Fruit fly (Drosophila melanogaster): ENCODE results near the gene CG44040.

DNA sequence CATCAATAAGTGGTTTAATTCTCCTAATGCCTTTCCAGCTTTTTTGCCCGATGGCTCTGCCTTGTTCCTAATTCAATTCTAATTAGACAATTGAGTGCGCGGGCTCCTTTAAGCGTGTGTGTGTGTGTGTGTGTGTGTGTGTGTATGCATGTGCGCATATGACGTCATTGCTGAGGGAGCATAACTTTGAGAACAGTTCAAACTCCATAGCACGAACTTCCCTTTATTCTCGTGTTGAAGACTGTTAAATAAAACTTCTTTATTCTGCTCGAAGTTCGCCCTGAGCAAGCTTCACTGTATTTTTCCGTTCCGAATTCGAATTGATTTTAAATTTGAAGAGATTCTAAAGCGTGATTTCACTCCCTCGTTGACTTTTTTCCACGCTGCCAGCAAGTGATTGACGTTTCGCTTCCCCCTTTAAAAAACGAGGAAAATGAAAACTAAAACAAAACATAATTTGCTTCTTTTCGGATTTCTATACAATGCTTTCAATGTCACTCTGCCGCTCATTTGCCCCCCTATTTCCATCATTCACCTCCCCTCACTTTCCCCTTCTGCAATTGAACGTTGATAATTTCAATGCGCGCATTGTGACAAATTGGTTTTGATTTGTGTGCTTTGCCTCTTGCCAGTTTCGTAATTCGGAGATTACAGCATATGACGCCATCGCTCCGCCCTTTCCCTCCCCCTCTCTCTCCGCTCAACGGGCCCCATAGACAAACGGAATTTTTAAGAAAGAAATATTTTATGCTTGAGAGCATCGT is 27.8 kb upstream of the CG44040 start:
- TF ChIP-seq psq (optimal IDR thresholded peaks at IDR 0.05), result no peak
- TF ChIP-seq usp (GFP tag; optimal IDR thresholded peaks at IDR 0.05), result no peak
